Worm (Caenorhabditis elegans) whole organism, early embryonic: ENCODE results near the gene pbs-3.

Experiments used
- ama-1 ChIP-seq: fragments of 150-350 bp; optimal IDR thresholded peaks from 2 replicates; lab custom pipeline; 2014
- ceh-13 ChIP-seq: fragments of 200-800 bp; sonication (Bioruptor generic); optimal IDR thresholded peaks from 2 replicates; lab custom pipeline; 2018; ENCODE audit warnings: mild to moderate bottlenecking, missing genetic modification characterization, missing compliant biosample characterization
- flt-1 ChIP-seq: fragments of 200-800 bp; sonication (Bioruptor generic); IDR thresholded peaks from 2 replicates; pipeline ENCODE4 v1.3.6; 2022; ENCODE audit warnings: missing genetic modification characterization, missing compliant biosample characterization

DNA sequence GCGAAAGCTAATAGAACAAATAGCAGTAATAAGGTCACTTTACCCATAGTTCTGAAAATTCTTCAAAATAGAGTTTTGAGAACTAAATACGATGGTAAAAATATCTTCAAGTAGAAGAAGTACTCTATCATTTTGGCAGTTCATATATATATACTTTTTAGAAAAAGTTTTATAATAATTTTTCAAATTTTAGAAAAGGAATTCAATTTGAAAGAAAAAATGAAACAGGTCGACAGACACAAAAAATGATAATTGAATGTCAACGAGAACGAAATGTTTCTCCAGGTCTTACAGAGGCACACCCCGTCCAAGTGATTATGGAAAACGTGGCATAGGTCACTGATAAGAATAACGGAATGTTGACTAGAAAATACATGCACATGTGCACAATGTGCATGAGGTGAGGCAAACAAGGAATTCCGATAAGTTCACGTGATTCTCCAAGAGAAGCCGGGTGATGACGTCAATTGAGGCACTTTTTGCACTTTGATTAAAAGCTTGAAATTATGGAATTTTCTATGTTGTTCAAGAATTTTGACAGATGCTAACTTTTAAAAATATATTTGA, 29.9 kb downstream of the pbs-3 start, which contains the start of gene aagr-2:
- TF ChIP-seq ceh-13 (GFP tag; lab: Kevin White, UChicago), result no peak
- no peak for TF ChIP-seq flt-1 (GFP tag; lab: Robert Waterston, UW)
- no peak for TF ChIP-seq ama-1
